Fruit fly (Drosophila melanogaster) whole organism, pupa: ENCODE results near the gene CG6497.

Source experiments
- CG34367 ChIP-seq: fragments of 200-800 bp; sonication (Bioruptor generic); optimal IDR thresholded peaks from 2 replicates; lab custom pipeline; 2018; ENCODE audit warnings: missing biosample characterization, mild to moderate bottlenecking, missing genetic modification characterization
- CG8301 ChIP-seq: fragments of 200-800 bp; sonication (Bioruptor generic); optimal IDR thresholded peaks from 2 replicates; lab custom pipeline; 2018; ENCODE audit warnings: missing biosample characterization, mild to moderate bottlenecking, missing genetic modification characterization
- Pif1A ChIP-seq: fragments of 200-800 bp; sonication (Bioruptor generic); optimal IDR thresholded peaks from 3 replicates; lab custom pipeline; 2016; ENCODE audit warnings: missing biosample characterization, missing genetic modification characterization

dm6 chr3L:17237003-17237402 lies 16.7 kb downstream of the CG6497 start:
- no peak for TF ChIP-seq Pif1A (GFP tag; lab: Kevin White, UChicago)
- no peak for TF ChIP-seq CG34367 (tag; lab: Kevin White, UChicago)
- TF ChIP-seq CG8301 (tag; lab: Kevin White, UChicago): no peak
